Worm (Caenorhabditis elegans) whole organism, early embryonic: ENCODE results near the gene bath-41.

ENCODE experiments used
- ets-7 ChIP-seq: sonication (generic microtip); optimal IDR thresholded peaks from 2 replicates; lab custom pipeline; 2016; ENCODE audit warnings: missing genotype, missing genetic modification characterization, missing compliant biosample characterization
- tbx-37 ChIP-seq: fragments of 200-800 bp; sonication (Bioruptor generic); conservative IDR thresholded peaks from 2 replicates; pipeline ENCODE4 v1.3.6; 2022; ENCODE audit warnings: missing genetic modification reagents, missing genetic modification characterization, missing compliant biosample characterization

DNA sequence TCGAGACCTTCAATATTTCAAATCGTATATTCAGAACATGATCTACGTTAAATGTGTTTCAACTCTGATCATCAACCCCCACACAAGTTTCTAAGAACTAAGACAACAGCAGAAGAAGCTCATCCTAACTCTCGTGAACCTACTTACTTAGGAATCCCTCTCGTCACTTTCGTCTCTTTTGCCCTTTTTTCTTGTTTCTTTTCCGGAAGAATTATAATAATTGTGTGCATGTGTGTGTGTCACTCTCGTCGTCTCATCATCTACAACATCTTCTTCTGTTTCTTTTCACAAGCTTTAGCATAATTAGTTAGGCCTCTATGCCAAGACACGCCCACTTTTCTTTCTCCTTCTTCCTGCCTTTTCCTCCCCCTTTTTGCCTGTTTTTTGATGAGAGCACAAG is 31.6 kb downstream of the bath-41 start:
- TF ChIP-seq ets-7 (no peak), tbx-37 (no peak)
